Worm (Caenorhabditis elegans): ENCODE data around the gene F21D12.3.
"Not testable (repeated sequence)": the region's sequence is repeated elsewhere in the genome, so short reads cannot be mapped to it uniquely, and the experiment has no call there.

Gene F21D12.3

DNA sequence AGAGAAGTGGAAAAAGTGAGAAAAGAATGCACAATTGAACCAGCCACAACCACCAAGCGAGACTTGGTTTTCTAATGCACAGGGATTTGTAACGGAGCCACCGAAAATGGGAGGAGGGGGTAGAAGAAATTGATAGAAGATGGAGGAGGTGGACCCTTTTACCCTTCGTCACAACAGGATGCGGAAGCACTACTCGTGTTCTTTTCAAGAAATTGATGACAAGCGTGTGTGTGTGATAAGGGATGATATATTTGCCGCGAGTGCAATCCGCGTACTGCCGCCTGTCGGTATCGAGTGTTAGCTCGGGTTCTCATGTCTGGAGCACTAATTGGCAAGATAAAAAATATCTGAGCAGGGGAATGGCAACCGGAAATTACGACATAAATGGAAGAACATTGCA is at the start of gene F21D12.3:
Gene F21D12.3 (minus strand): TSS at position 101 of the 400 bp plus-strand sequence.
- TF ChIP-seq hnd-1 (tag; optimal IDR thresholded peaks at IDR 0.05) = no peak
- TF ChIP-seq tbx-37 (GFP tag; conservative IDR thresholded peaks at IDR 0.05) = no peak
- no peak for TF ChIP-seq ceh-36 (tag; optimal IDR thresholded peaks at IDR 0.05)
- TF ChIP-seq tbx-11 (GFP tag; IDR thresholded peaks at IDR 0.05) = no peak
- no peak for TF ChIP-seq hmg-4 (GFP tag; optimal IDR thresholded peaks at IDR 0.05)
- TF ChIP-seq scrt-1 (GFP tag; IDR thresholded peaks at IDR 0.05) = no peak
- TF ChIP-seq ceh-13 (GFP tag; optimal IDR thresholded peaks at IDR 0.05) = no peak
- no peak for TF ChIP-seq B0310.2 (tag; optimal IDR thresholded peaks at IDR 0.05)
- TF ChIP-seq pes-1 (GFP tag; IDR thresholded peaks at IDR 0.05) = no peak
- no peak for TF ChIP-seq aly-1 (tag; optimal IDR thresholded peaks at IDR 0.05)

DNA sequence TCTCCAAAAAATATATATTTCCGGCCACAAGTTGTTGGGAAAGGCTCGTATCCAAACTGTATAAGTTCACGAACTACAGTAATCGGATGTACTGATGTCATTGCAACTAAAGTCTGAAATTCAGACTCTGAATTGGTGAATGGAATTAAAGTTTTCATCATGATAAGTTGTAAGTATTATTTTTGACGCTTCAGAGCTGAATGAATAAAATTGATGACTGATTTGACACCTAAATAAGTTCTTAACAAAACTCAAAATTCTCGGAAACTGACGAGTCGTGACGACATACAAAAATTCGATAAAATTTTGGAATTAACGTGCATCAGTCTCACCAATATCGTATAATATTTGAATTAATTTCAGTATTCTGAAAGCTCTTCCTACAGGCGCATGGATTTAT is 46.4 kb upstream of the F21D12.3 start, which contains the start of gene F43E2.11:
Gene F43E2.11 (minus strand): TSS at position 101 of the 400 bp plus-strand sequence.
- not testable (repeated sequence) for TF ChIP-seq pes-1, tbx-11, scrt-1 (GFP tag; IDR thresholded peaks at IDR 0.05)

DNA sequence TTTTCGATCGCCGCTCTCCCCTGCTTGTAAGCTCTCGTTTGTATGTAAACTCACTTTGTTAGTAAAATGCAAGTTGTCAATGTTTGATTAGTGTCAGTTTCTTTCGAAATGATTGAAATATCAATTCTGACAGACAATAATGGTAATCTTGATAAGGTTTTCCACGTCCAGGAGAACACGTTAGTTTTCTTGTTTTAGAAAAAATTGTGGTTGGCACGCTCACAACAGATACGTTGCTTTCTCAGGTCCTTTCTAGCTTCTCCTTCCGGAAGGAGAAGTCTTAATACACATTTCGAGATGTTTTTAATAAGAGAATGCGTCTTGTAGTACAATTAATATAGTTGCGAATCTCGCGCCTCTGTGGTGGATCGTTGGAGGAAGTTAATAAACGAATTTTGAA is 44.9 kb upstream of the F21D12.3 start, which contains the start of gene F43E2.6:
Gene F43E2.6 (minus strand): TSS at position 101 of the 400 bp plus-strand sequence.
- no peak for TF ChIP-seq ceh-36 (tag; optimal IDR thresholded peaks at IDR 0.05)
- TF ChIP-seq ama-1 (optimal IDR thresholded peaks at IDR 0.05) = no peak
- no peak for TF ChIP-seq tra-4 (tag; optimal IDR thresholded peaks at IDR 0.05)
- TF ChIP-seq hnd-1 (tag; optimal IDR thresholded peaks at IDR 0.05) = no peak
- no peak for TF ChIP-seq hmg-4 (GFP tag; optimal IDR thresholded peaks at IDR 0.05)
- TF ChIP-seq ets-7 (tag; optimal IDR thresholded peaks at IDR 0.05) = no peak
- TF ChIP-seq B0310.2 (tag; optimal IDR thresholded peaks at IDR 0.05) = no peak
- TF ChIP-seq ceh-13 (GFP tag; optimal IDR thresholded peaks at IDR 0.05) = no peak
- no peak for TF ChIP-seq tbx-37 (GFP tag; conservative IDR thresholded peaks at IDR 0.05)
- no peak for TF ChIP-seq pes-1 (GFP tag; IDR thresholded peaks at IDR 0.05)
- no peak for TF ChIP-seq aly-1 (tag; optimal IDR thresholded peaks at IDR 0.05)

DNA sequence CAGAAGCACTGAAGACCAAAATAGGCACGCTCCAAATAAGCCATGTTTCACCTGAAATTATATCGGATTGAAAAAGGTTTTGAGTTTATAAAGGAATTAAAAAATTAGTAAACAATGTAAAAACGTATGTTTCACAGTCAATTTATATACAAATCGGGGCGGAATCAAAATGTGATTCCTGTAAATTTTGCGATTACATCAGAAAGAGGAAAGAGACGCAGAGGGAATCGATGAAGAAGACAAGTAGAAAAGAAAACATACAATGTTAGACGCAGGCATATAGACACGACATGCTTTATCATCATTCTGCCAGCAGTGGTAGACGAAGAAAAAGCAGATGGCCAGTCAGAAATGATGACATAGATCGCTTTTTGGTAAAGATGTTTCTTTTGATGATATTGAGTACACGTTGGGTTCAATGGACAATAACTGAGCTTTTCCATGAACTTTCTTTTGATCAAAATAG is 40.2 kb upstream of the F21D12.3 start, which contains the start of gene msra-1:
Gene msra-1 (minus strand): TSS at position 51 of the 466 bp plus-strand sequence.
- TF ChIP-seq ama-1 (optimal IDR thresholded peaks at IDR 0.05) = no peak
- TF ChIP-seq ceh-36 (tag; optimal IDR thresholded peaks at IDR 0.05) = no peak
- no peak for TF ChIP-seq hmbx-1 (tag; optimal IDR thresholded peaks at IDR 0.05)
- TF ChIP-seq sea-1 (GFP tag; conservative IDR thresholded peaks at IDR 0.05) = no peak
- TF ChIP-seq scrt-1 (GFP tag; IDR thresholded peaks at IDR 0.05) = no peak
- TF ChIP-seq tbx-11 (GFP tag; IDR thresholded peaks at IDR 0.05) = no peak

DNA sequence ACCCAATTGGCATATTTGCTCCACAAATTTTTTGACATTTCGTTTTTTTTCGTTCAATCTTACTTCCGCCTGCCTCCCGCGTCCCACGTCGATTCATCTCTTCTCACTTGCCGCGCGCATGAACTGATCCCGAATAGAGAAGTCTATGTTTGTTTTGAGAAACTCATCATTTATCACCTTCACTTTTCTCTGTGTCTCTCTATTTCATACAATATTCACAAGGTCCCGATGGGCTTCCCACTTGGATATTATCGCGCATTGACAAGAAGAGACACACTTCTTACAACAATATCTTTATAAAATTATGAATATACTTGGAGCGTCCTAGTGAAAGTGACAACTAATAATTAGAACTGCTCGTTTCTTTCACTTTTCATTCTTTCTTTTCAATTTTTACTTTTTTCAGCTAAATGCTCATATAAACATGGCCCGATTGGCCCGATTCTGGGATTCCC is 34.7 kb upstream of the F21D12.3 start, which contains the start of gene insc-1:
Gene insc-1 (plus strand): TSS at position 405 of the 455 bp plus-strand sequence.
- TF ChIP-seq pes-1 (GFP tag; IDR thresholded peaks at IDR 0.05) (no peak), tbx-11 (GFP tag; IDR thresholded peaks at IDR 0.05) (no peak), B0310.2 (tag; optimal IDR thresholded peaks at IDR 0.05) (no peak), F13C5.2 (tag; optimal IDR thresholded peaks at IDR 0.05) (no peak), aly-1 (tag; optimal IDR thresholded peaks at IDR 0.05) (no peak), hmg-4 (GFP tag; optimal IDR thresholded peaks at IDR 0.05) (no peak), ceh-36 (tag; optimal IDR thresholded peaks at IDR 0.05) (no peak), ama-1 (optimal IDR thresholded peaks at IDR 0.05) (no peak), flt-1 (GFP tag; IDR thresholded peaks at IDR 0.05) (no peak), scrt-1 (GFP tag; IDR thresholded peaks at IDR 0.05) (no peak), ets-7 (tag; optimal IDR thresholded peaks at IDR 0.05) (no peak), tbx-37 (GFP tag; conservative IDR thresholded peaks at IDR 0.05) (no peak), ceh-13 (GFP tag; optimal IDR thresholded peaks at IDR 0.05) (no peak), sea-1 (GFP tag; conservative IDR thresholded peaks at IDR 0.05) (no peak), hmbx-1 (tag; optimal IDR thresholded peaks at IDR 0.05) (no peak), tra-4 (tag; optimal IDR thresholded peaks at IDR 0.05) (no peak), hnd-1 (tag; optimal IDR thresholded peaks at IDR 0.05) (no peak)

DNA sequence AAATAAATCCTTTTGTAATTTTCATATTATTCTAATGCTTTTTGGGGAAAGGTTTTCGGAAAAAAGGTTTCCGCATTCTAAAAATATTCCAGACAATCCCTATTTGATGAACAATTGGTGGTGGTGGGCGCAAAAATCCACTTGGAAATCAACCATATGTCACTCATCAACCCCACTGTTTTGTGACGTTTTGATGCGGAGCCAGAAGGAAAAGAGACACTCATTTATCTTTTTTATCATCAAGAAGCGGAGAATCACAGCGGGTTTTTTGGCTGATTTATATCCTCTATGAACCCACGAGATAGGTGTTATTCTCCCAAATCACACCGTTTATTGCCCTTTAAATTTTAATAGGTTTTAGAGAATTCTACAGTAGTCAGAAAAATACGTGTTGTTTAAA is 33.4 kb upstream of the F21D12.3 start:
- TF ChIP-seq pes-1 (GFP tag; IDR thresholded peaks at IDR 0.05) = no peak
- TF ChIP-seq scrt-1 (GFP tag; IDR thresholded peaks at IDR 0.05) = no peak
- no peak for TF ChIP-seq tbx-11 (GFP tag; IDR thresholded peaks at IDR 0.05)
- TF ChIP-seq hnd-1 (tag; optimal IDR thresholded peaks at IDR 0.05) = no peak
- no peak for TF ChIP-seq ets-7 (tag; optimal IDR thresholded peaks at IDR 0.05)
- no peak for TF ChIP-seq F13C5.2 (tag; optimal IDR thresholded peaks at IDR 0.05)

DNA sequence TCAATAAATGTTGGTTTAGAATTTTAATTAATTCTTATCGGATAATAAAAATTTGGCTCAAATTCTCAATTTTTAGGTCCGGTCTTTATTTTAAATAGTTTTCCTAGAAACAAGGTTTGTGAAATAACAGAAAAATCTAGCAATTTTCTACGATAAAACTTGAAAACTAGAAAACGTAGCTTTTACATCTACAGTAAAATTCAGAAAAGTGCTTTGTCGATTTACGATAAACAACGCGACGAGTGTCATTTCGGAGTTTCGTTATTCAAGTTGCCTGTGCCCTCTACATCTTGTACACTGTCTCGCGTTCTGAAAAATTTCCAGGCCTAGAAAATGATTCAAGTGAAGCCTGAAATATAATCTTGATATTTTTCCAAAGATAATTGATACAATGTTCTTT is 32.9 kb upstream of the F21D12.3 start:
- TF ChIP-seq tbx-11 (GFP tag; IDR thresholded peaks at IDR 0.05) (no peak), hmg-4 (GFP tag; optimal IDR thresholded peaks at IDR 0.05) (no peak)

DNA sequence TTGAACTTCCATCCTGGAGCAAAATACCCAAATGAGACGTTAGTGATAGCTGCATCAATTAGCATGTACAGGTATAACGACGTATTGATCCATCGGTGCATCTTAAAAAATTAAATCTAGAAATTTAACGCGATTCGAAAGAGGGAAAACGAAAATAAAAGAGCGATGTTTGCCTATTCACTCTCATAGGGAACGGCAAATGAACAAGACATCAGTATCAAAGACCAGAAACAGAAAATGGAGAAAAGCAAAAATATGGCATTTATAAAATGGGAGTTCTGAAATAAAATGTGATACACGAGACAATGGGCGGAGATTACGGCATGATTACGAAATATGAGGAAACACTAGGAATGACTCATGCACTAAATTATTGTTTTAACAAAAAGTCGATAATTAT is 32.5 kb upstream of the F21D12.3 start, which contains the start of gene haf-2:
Gene haf-2 (minus strand): TSS at position 101 of the 400 bp plus-strand sequence.
- TF ChIP-seq pes-1 (GFP tag; IDR thresholded peaks at IDR 0.05) (no peak), hnd-1 (tag; optimal IDR thresholded peaks at IDR 0.05) (no peak), ceh-36 (tag; optimal IDR thresholded peaks at IDR 0.05) (no peak), hmbx-1 (tag; optimal IDR thresholded peaks at IDR 0.05) (no peak), B0310.2 (tag; optimal IDR thresholded peaks at IDR 0.05) (no peak), scrt-1 (GFP tag; IDR thresholded peaks at IDR 0.05) (no peak), aly-1 (tag; optimal IDR thresholded peaks at IDR 0.05) (no peak)

DNA sequence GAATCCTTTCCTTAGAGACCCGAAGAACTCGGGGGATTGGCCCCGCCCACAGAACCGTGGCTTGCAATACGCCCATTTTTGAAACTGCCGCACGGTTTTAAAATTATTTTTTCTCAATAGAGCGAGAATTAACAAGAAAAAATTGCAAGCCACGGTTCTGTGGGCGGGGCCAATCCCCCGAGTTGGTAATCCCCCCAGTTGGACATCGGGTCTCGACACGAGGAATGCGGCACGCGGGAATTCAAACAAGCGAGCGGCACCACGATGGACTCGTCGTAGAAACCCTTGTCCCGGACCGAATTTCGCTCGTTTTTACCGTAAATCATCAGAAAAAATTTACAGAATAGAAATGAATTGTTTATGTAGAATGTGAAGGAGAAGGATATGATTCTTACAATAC is 29.2 kb upstream of the F21D12.3 start:
- TF ChIP-seq ceh-13 (GFP tag; optimal IDR thresholded peaks at IDR 0.05) (no peak), ceh-36 (tag; optimal IDR thresholded peaks at IDR 0.05) (peak; percentile 12)

All from whole organism, early embryonic.